Fruit fly (Drosophila melanogaster) whole organism, embryonic: ENCODE data around the gene fd96Cb.

Source experiments
- Aef1 ChIP-seq: fragments of 200-800 bp; sonication (Bioruptor generic); IDR thresholded peaks from 3 replicates; pipeline ENCODE4 v1.3.6; 2022; ENCODE audit warnings: missing biosample characterization, missing genetic modification characterization
- Bdp1 ChIP-seq: fragments of 200-800 bp; sonication (Bioruptor generic); optimal IDR thresholded peaks from 3 replicates; lab custom pipeline; 2016; ENCODE audit warnings: missing biosample characterization, missing genetic modification characterization
- Blimp-1 ChIP-seq: fragments of 200-800 bp; sonication (Bioruptor generic); optimal IDR thresholded peaks from 3 replicates; lab custom pipeline; 2018; ENCODE audit warnings: missing biosample characterization, missing genetic modification characterization, mild to moderate bottlenecking, moderate library complexity, missing genetic modification reagents
- CG10979 ChIP-seq: fragments of 200-800 bp; sonication (Bioruptor generic); optimal IDR thresholded peaks from 2 replicates; lab custom pipeline; 2018; ENCODE audit warnings: missing biosample characterization, mild to moderate bottlenecking, missing genetic modification characterization, moderate library complexity
- CG11093 ChIP-seq: fragments of 200-800 bp; sonication (Bioruptor generic); IDR thresholded peaks from 3 replicates; pipeline ENCODE4 v1.3.6; 2022; ENCODE audit warnings: missing biosample characterization, missing genetic modification characterization
- CG12155 ChIP-seq: fragments of 200-800 bp; sonication (Bioruptor generic); optimal IDR thresholded peaks from 3 replicates; lab custom pipeline; 2016; ENCODE audit warnings: missing biosample characterization, missing genetic modification characterization
- CG15011 ChIP-seq: fragments of 200-800 bp; sonication (Bioruptor generic); optimal IDR thresholded peaks from 3 replicates; lab custom pipeline; 2018; ENCODE audit warnings: missing biosample characterization, mild to moderate bottlenecking, missing genetic modification characterization
- CG15269 ChIP-seq: fragments of 200-800 bp; sonication (Bioruptor generic); optimal IDR thresholded peaks from 2 replicates; lab custom pipeline; 2018; ENCODE audit warnings: missing biosample characterization, mild to moderate bottlenecking, missing genetic modification characterization, moderate library complexity
- CG15514 ChIP-seq: fragments of 200-800 bp; sonication (Bioruptor generic); optimal IDR thresholded peaks from 3 replicates; lab custom pipeline; 2017; ENCODE audit warnings: missing biosample characterization, missing genetic modification characterization, mild to moderate bottlenecking, moderate library complexity, missing genetic modification reagents
- CG1603 ChIP-seq: fragments of 200-800 bp; sonication (Bioruptor generic); optimal IDR thresholded peaks from 2 replicates; lab custom pipeline; 2019; ENCODE audit warnings: missing biosample characterization, mild to moderate bottlenecking, missing genetic modification characterization, moderate library complexity
- CG17568 ChIP-seq: fragments of 200-800 bp; sonication (Bioruptor generic); optimal IDR thresholded peaks from 2 replicates; lab custom pipeline; 2018; ENCODE audit warnings: missing biosample characterization, mild to moderate bottlenecking, missing genetic modification characterization, moderate library complexity
- CG30403 ChIP-seq: fragments of 200-800 bp; sonication (Bioruptor generic); optimal IDR thresholded peaks from 3 replicates; lab custom pipeline; 2016; ENCODE audit warnings: missing biosample characterization, missing genetic modification characterization
- CG33213 ChIP-seq: fragments of 200-800 bp; sonication (Bioruptor generic); optimal IDR thresholded peaks from 3 replicates; lab custom pipeline; 2016; ENCODE audit warnings: missing biosample characterization, missing genetic modification characterization
- CG33557 ChIP-seq: fragments of 200-800 bp; sonication (Bioruptor generic); optimal IDR thresholded peaks from 2 replicates; lab custom pipeline; 2019; ENCODE audit warnings: missing biosample characterization, mild to moderate bottlenecking, missing genetic modification characterization, moderate library complexity
- CG3726 ChIP-seq: fragments of 200-800 bp; sonication (Bioruptor generic); IDR thresholded peaks from 3 replicates; pipeline ENCODE4, ENCODE4 v1.3.6; 2022; ENCODE audit warnings: missing biosample characterization, missing genetic modification characterization
- CG4730 ChIP-seq: fragments of 200-800 bp; sonication (Bioruptor generic); IDR thresholded peaks from 2 replicates; pipeline ENCODE4 v1.3.6; 2022; ENCODE audit warnings: missing biosample characterization, missing genetic modification characterization
- CG5245 ChIP-seq: fragments of 200-800 bp; sonication (Bioruptor generic); optimal IDR thresholded peaks from 3 replicates; lab custom pipeline; 2016; ENCODE audit warnings: missing biosample characterization, missing genetic modification characterization
- CG6765 ChIP-seq: fragments of 200-800 bp; sonication (Bioruptor generic); optimal IDR thresholded peaks from 3 replicates; lab custom pipeline; 2017; ENCODE audit warnings: missing biosample characterization, mild to moderate bottlenecking, missing genetic modification characterization
- CG6813 ChIP-seq: fragments of 200-800 bp; sonication (Bioruptor generic); optimal IDR thresholded peaks from 2 replicates; lab custom pipeline; 2017; ENCODE audit warnings: missing biosample characterization, missing genetic modification characterization, mild to moderate bottlenecking, moderate library complexity, missing genetic modification reagents
- CG7987 ChIP-seq: fragments of 200-800 bp; sonication (Bioruptor generic); optimal IDR thresholded peaks from 2 replicates; lab custom pipeline; 2018; ENCODE audit warnings: missing biosample characterization, mild to moderate bottlenecking, missing genetic modification characterization, moderate library complexity
- CHES-1-like ChIP-seq: fragments of 200-800 bp; sonication (Bioruptor generic); optimal IDR thresholded peaks from 2 replicates; lab custom pipeline; 2016; ENCODE audit warnings: missing biosample characterization, missing genetic modification characterization
- CTCF ChIP-seq: fragments of 200-800 bp; sonication (Bioruptor generic); optimal IDR thresholded peaks from 2 replicates; lab custom pipeline; 2017; ENCODE audit warnings: missing biosample characterization, mild to moderate bottlenecking, missing genetic modification characterization, moderate library complexity
- D19B ChIP-seq: fragments of 200-800 bp; sonication (Bioruptor generic); optimal IDR thresholded peaks from 2 replicates; lab custom pipeline; 2017; ENCODE audit warnings: missing biosample characterization, mild to moderate bottlenecking, missing genetic modification characterization
- Hr78 ChIP-seq, 2 experiments: fragments of 200-800 bp in 1 of 2; fragments of >200 bp in 1 of 2; sonication (Bioruptor generic) in 1 of 2; optimal IDR thresholded peaks; 2 replicates each; lab custom pipeline; 2017 to 2019; ENCODE audit warnings: missing biosample characterization in 2 of 2, missing genetic modification characterization in 2 of 2, mild to moderate bottlenecking in 1 of 2, moderate library complexity in 1 of 2
- Myb ChIP-seq: fragments of 200-800 bp; sonication (Bioruptor generic); optimal IDR thresholded peaks from 2 replicates; lab custom pipeline; 2016; ENCODE audit warnings: missing biosample characterization, missing genetic modification characterization
- NFAT ChIP-seq: fragments of 200-800 bp; sonication (Bioruptor generic); IDR thresholded peaks from 2 replicates; pipeline ENCODE4 v1.3.6; 2022; ENCODE audit warnings: missing biosample characterization, missing genetic modification characterization
- Rx ChIP-seq: fragments of 200-800 bp; sonication (Bioruptor generic); IDR thresholded peaks from 2 replicates; pipeline ENCODE4 v1.3.6; 2022; ENCODE audit warnings: missing biosample characterization, missing genetic modification characterization
- Sin3A ChIP-seq: fragments of >200 bp; optimal IDR thresholded peaks from 2 replicates; lab custom pipeline; 2018
- Xrp1 ChIP-seq: fragments of 200-800 bp; sonication (Bioruptor generic); IDR thresholded peaks from 2 replicates; pipeline ENCODE4 v1.3.6; 2022; ENCODE audit warnings: missing biosample characterization, missing genetic modification characterization
- az2 ChIP-seq: fragments of 200-800 bp; sonication (Bioruptor generic); optimal IDR thresholded peaks from 3 replicates; lab custom pipeline; 2016; ENCODE audit warnings: missing biosample characterization, missing genetic modification characterization
- bab2 ChIP-seq: fragments of 200-800 bp; sonication (Bioruptor generic); optimal IDR thresholded peaks from 2 replicates; lab custom pipeline; 2016; ENCODE audit warnings: missing biosample characterization, missing genetic modification characterization
- cato ChIP-seq: fragments of 200-800 bp; sonication (Bioruptor generic); optimal IDR thresholded peaks from 2 replicates; lab custom pipeline; 2016; ENCODE audit warnings: missing biosample characterization, missing genetic modification characterization, borderline replicate concordance
- da ChIP-seq: fragments of 200-800 bp; sonication (Bioruptor generic); optimal IDR thresholded peaks from 2 replicates; lab custom pipeline; 2016; ENCODE audit warnings: missing biosample characterization, missing genetic modification characterization
- ems ChIP-seq: fragments of 200-800 bp; sonication (Bioruptor generic); optimal IDR thresholded peaks from 3 replicates; lab custom pipeline; 2016; ENCODE audit warnings: missing biosample characterization, missing genetic modification characterization
- fru ChIP-seq: fragments of >200 bp; optimal IDR thresholded peaks from 2 replicates; lab custom pipeline; 2017
- gsb ChIP-seq: fragments of 200-800 bp; sonication (Bioruptor generic); IDR thresholded peaks from 2 replicates; pipeline ENCODE4 v1.3.6; 2022; ENCODE audit warnings: missing biosample characterization, missing genetic modification characterization
- hth ChIP-seq: fragments of >200 bp; optimal IDR thresholded peaks from 2 replicates; lab custom pipeline; 2017; ENCODE audit warnings: inconsistent platforms
- kni ChIP-seq: fragments of 200-800 bp; sonication (Bioruptor generic); optimal IDR thresholded peaks from 3 replicates; lab custom pipeline; 2017; ENCODE audit warnings: mild to moderate bottlenecking, missing biosample characterization, missing genetic modification reagents, missing genetic modification characterization
- oc ChIP-seq: fragments of 200-800 bp; sonication (Bioruptor generic); optimal IDR thresholded peaks from 2 replicates; lab custom pipeline; 2018; ENCODE audit warnings: missing biosample characterization, mild to moderate bottlenecking, missing genetic modification characterization, moderate library complexity
- odd ChIP-seq: fragments of 200-800 bp; sonication (Bioruptor generic); optimal IDR thresholded peaks from 2 replicates; lab custom pipeline; 2017; ENCODE audit warnings: missing biosample characterization, mild to moderate bottlenecking, missing genetic modification characterization
- onecut ChIP-seq: fragments of 200-800 bp; sonication (Bioruptor generic); IDR thresholded peaks from 2 replicates; pipeline ENCODE4 v1.3.6; 2022; ENCODE audit warnings: missing biosample characterization, missing genetic modification characterization
- pum ChIP-seq: fragments of 200-800 bp; sonication (Bioruptor generic); optimal IDR thresholded peaks from 2 replicates; lab custom pipeline; 2016; ENCODE audit warnings: missing biosample characterization, missing genetic modification characterization
- run ChIP-seq: fragments of 200-800 bp; sonication (Bioruptor generic); optimal IDR thresholded peaks from 3 replicates; lab custom pipeline; 2018; ENCODE audit warnings: missing biosample characterization, mild to moderate bottlenecking, missing genetic modification characterization
- scrt ChIP-seq: fragments of 200-800 bp; sonication (Bioruptor generic); optimal IDR thresholded peaks from 2 replicates; lab custom pipeline; 2018; ENCODE audit warnings: missing biosample characterization, mild to moderate bottlenecking, missing genetic modification characterization, moderate library complexity
- sima ChIP-seq: fragments of 200-800 bp; sonication (Bioruptor generic); optimal IDR thresholded peaks from 2 replicates; lab custom pipeline; 2016; ENCODE audit warnings: missing biosample characterization, missing genetic modification characterization
- tin ChIP-seq: fragments of 200-800 bp; sonication (Bioruptor generic); optimal IDR thresholded peaks from 3 replicates; lab custom pipeline; 2016; ENCODE audit warnings: missing biosample characterization, missing genetic modification characterization
- trem ChIP-seq: fragments of 200-800 bp; optimal IDR thresholded peaks from 3 replicates; lab custom pipeline; 2019; ENCODE audit warnings: missing biosample characterization, mild to moderate bottlenecking, missing genetic modification characterization, moderate library complexity
- tx ChIP-seq: fragments of 200-800 bp; sonication (Bioruptor generic); optimal IDR thresholded peaks from 2 replicates; lab custom pipeline; 2016; ENCODE audit warnings: missing biosample characterization, missing genetic modification characterization
- unc-4 ChIP-seq: fragments of 200-800 bp; sonication (Bioruptor generic); IDR thresholded peaks from 2 replicates; pipeline ENCODE4 v1.3.6; 2022; ENCODE audit warnings: missing biosample characterization, missing genetic modification characterization; ENCODE audit not compliant: partially characterized antibody
- wek ChIP-seq: fragments of 200-800 bp; sonication (Bioruptor generic); optimal IDR thresholded peaks from 3 replicates; lab custom pipeline; 2018; ENCODE audit warnings: missing biosample characterization, mild to moderate bottlenecking, missing genetic modification characterization, moderate library complexity
- wor ChIP-seq: fragments of 200-800 bp; sonication (Bioruptor generic); IDR thresholded peaks from 2 replicates; pipeline ENCODE4 v1.3.6; 2022; ENCODE audit warnings: missing biosample characterization, missing genetic modification characterization
- yki ChIP-seq: fragments of >200 bp; optimal IDR thresholded peaks from 3 replicates; lab custom pipeline; 2018

Gene fd96Cb

DNA sequence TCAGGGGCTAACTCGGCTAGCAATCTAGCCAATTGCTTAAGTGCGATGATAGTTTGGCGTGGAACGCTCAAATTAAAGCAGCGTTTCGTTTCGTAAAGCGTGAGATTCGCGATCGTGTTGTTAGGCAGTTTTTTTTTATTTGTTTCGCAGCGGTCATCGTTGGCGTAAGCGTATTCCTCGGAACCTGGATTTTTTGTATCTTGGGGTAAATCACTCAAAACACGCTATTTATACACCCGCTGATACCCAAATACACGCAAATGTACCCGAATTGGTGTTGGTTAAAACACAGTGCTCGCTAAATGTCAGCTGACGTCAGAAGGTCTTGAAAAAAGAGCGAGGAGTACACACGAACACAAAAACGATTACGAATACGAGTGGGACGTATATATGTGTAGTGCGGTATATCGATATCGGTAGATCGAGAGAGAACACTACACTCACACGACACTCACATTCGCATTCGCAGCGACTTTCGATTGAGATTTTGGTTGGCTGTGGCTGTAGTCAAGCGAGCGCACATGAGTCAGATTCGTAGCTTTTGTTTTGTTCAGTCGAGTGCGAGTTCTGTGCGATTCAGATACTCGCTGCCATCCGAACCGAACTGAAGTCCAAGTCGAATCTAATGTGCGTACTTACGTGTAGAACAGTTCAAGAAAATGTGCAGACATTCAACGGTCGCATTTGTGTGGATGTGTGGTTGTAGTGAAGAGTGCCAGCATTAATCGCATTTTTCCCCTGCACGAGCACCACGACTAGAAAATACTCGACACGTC lies 44.9 kb upstream of the fd96Cb start (continued):
- no peak for TF ChIP-seq CG6813 (GFP tag; lab: Kevin White, UChicago)
- TF ChIP-seq onecut = peak; percentile 46; the same call in 1 of the 2 replicates
- TF ChIP-seq kni (GFP tag; lab: Kevin White, UChicago) = peak; percentile 70
- TF ChIP-seq D19B (GFP tag; lab: Kevin White, UChicago) = no peak
- TF ChIP-seq ems (GFP tag; lab: Kevin White, UChicago) = no peak
- TF ChIP-seq CG33213 = no peak
- TF ChIP-seq CG15011 = no peak
- no peak for TF ChIP-seq cato
- TF ChIP-seq CG17568 (GFP tag; lab: Kevin White, UChicago) = no peak
- no peak for TF ChIP-seq wor
- peak; percentile 85 for TF ChIP-seq CG12155 (GFP tag; lab: Kevin White, UChicago)
- TF ChIP-seq wek (GFP tag; lab: Kevin White, UChicago) = no peak
- no peak for TF ChIP-seq bab2
- no peak for TF ChIP-seq Bdp1
- TF ChIP-seq Sin3A = no peak
- no peak for TF ChIP-seq sima (GFP tag; lab: Kevin White, UChicago)
- no peak for TF ChIP-seq tx (GFP tag; lab: Kevin White, UChicago)
- TF ChIP-seq yki (lab: Kevin White, UChicago) = no peak
- peak; percentile 9 for TF ChIP-seq Myb (GFP tag; lab: Kevin White, UChicago)
- TF ChIP-seq fru = no peak
- peak; percentile 8 for TF ChIP-seq CG1603 (tag; lab: Kevin White, UChicago)
- TF ChIP-seq CG6765 (GFP tag; lab: Kevin White, UChicago) = peak; percentile 54
- no peak for TF ChIP-seq CTCF
- TF ChIP-seq pum (GFP tag; lab: Kevin White, UChicago) = no peak
- no peak for TF ChIP-seq gsb
- TF ChIP-seq CG11093 (GFP tag; lab: Robert Waterston, UW) = no peak
- TF ChIP-seq run (tag; lab: Kevin White, UChicago) = peak; percentile 21
- no peak for TF ChIP-seq hth
- no peak for TF ChIP-seq oc (tag; lab: Kevin White, UChicago)
- no peak for TF ChIP-seq unc-4 (GFP tag; lab: Robert Waterston, UW)
- no peak for TF ChIP-seq tin
- TF ChIP-seq CG33557 = peak; percentile 30
- no peak for TF ChIP-seq scrt (GFP tag; lab: Kevin White, UChicago)
- TF ChIP-seq CHES-1-like (GFP tag; lab: Kevin White, UChicago) = peak; percentile 10
- TF ChIP-seq CG3726 (GFP tag; lab: Robert Waterston, UW) = no peak
- no peak for TF ChIP-seq Rx
- no peak for TF ChIP-seq CG15269 (tag; lab: Kevin White, UChicago)
- TF ChIP-seq CG4730 (GFP tag; lab: Robert Waterston, UW) = no peak
- TF ChIP-seq da (GFP tag; lab: Kevin White, UChicago) = no peak
- no peak for TF ChIP-seq az2
- TF ChIP-seq Hr78 (GFP tag; optimal IDR thresholded peaks at IDR 0.05; lab: Kevin White, UChicago) = no peak
- TF ChIP-seq Blimp-1 = peak; percentile 55
- peak; percentile 48 for TF ChIP-seq trem (tag; lab: Kevin White, UChicago)
- peak; percentile 33 for TF ChIP-seq CG15514 (GFP tag; lab: Kevin White, UChicago)
- TF ChIP-seq CG10979 (tag; lab: Kevin White, UChicago) = no peak
- TF ChIP-seq CG5245 = no peak
- peak; percentile 52 for TF ChIP-seq CG7987 (GFP tag; lab: Kevin White, UChicago)
- TF ChIP-seq NFAT (GFP tag; lab: Robert Waterston, UW) = no peak
- TF ChIP-seq Xrp1 (GFP tag; lab: Robert Waterston, UW) = no peak
- no peak for TF ChIP-seq Aef1 (GFP tag; lab: Robert Waterston, UW)
- TF ChIP-seq odd (GFP tag; lab: Kevin White, UChicago) = peak; percentile 48
- TF ChIP-seq CG30403 (GFP tag; lab: Kevin White, UChicago) = no peak
